Worm (Caenorhabditis elegans): Measurements from ENCODE around the gene Y39E4B.10.

Y39E4B.10 gene

DNA sequence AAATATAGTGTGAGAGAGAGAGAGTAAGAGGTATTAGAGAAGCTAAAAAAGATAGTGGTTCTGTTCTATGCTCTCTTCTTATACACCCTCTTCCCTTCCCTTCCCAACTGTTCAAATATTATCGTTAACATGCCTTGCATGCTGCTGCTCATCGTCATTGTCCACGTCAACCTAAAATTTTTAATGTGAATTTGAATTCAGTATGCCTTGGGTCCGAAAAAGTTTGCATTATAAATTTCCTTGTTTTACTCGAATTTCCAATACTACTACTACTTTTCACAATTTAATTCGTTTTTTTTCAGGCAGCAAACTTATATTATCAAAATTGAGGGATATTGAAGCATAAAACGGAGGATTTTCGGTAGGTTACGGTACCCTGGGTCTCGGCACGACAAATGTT, 34.4 kb upstream of the Y39E4B.10 start, which contains the start of gene gly-5:
TSS of gene gly-5 (plus strand) at position 301 of the 400 bp plus-strand sequence.
- TF ChIP-seq blmp-1 (tag; optimal IDR thresholded peaks at IDR 0.05), result no peak
- no peak for TF ChIP-seq mep-1 (tag; optimal IDR thresholded peaks at IDR 0.05)
- no peak for TF ChIP-seq nhr-76 (tag; optimal IDR thresholded peaks at IDR 0.05)
- no peak for TF ChIP-seq sem-2 (GFP tag; optimal IDR thresholded peaks at IDR 0.05)

DNA sequence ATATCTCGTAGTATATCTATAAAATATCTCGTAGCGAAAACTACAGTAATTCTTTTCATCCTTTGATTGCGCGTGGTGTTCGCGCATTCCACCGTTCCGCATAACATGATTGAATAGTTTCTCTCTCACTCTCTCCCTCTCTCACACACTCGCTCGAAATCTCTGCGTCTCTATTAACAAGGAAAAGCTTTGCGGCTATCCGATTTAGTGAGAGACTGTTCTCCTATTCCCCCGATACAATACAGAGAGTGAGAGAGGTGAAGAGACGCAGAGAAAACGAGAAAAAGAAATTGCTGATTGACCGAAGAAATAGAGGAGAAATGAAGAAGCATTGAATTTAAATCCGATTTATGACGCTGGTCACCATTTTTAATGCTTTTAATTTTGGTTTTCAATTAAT, 29.3 kb upstream of the Y39E4B.10 start:
- peak; percentile 45 for TF ChIP-seq unc-62 (GFP tag; optimal IDR thresholded peaks at IDR 0.05)
- TF ChIP-seq sem-2 (GFP tag; optimal IDR thresholded peaks at IDR 0.05), result no peak
- peak; percentile 49 for TF ChIP-seq blmp-1 (tag; optimal IDR thresholded peaks at IDR 0.05)
- no peak for TF ChIP-seq nhr-2 (tag; optimal IDR thresholded peaks at IDR 0.05)
- TF ChIP-seq mep-1 (tag; optimal IDR thresholded peaks at IDR 0.05), result peak; percentile 34
- peak; percentile 36 for TF ChIP-seq ces-1 (GFP tag; optimal IDR thresholded peaks at IDR 0.05)
- TF ChIP-seq pha-4 (tag; optimal IDR thresholded peaks at IDR 0.05), result peak; percentile 52
- TF ChIP-seq nhr-237 (tag; optimal IDR thresholded peaks at IDR 0.05), result peak; percentile 64
- no peak for TF ChIP-seq ztf-11 (tag; optimal IDR thresholded peaks at IDR 0.05)
- TF ChIP-seq M03D4.4 (tag; optimal IDR thresholded peaks at IDR 0.05), result no peak
- no peak for TF ChIP-seq snpc-4 (tag; optimal IDR thresholded peaks at IDR 0.05)
- peak; percentile 99 for TF ChIP-seq ham-2 (GFP tag; optimal IDR thresholded peaks at IDR 0.05)
- peak; percentile 69 for TF ChIP-seq lsy-2 (tag; optimal IDR thresholded peaks at IDR 0.05)
- TF ChIP-seq lin-32 (GFP tag; optimal IDR thresholded peaks at IDR 0.05), result no peak
- peak; percentile 26 for TF ChIP-seq lin-13 (tag; optimal IDR thresholded peaks at IDR 0.05)
- no peak for TF ChIP-seq elt-3 (tag; optimal IDR thresholded peaks at IDR 0.05)
- TF ChIP-seq elt-1 (tag; optimal IDR thresholded peaks at IDR 0.05; ENCODE audit: borderline replicate concordance, insufficient read depth), result no peak

DNA sequence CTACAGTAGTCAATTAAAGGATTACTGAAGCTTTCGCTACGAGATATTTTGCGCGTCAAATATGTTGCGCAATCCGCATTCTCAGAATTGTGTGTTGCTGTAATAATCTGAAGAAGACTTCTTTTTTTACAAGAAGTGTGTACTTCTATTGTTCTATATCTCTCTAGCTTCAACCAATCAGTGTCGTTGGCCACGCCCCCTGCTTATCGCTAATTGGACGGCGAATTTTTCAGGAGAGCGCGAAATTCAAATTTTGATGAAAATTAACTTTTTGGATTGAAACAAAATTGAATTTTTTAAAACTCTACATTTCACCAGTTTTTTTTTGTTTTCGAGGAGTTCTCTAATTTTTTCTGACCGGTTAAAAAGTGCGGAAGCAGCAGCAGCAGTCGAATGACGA, 24.2 kb upstream of the Y39E4B.10 start:
- no peak for TF ChIP-seq sptf-1 (tag; optimal IDR thresholded peaks at IDR 0.05)
- peak; percentile 50 for TF ChIP-seq zip-8 (tag; optimal IDR thresholded peaks at IDR 0.05)

DNA sequence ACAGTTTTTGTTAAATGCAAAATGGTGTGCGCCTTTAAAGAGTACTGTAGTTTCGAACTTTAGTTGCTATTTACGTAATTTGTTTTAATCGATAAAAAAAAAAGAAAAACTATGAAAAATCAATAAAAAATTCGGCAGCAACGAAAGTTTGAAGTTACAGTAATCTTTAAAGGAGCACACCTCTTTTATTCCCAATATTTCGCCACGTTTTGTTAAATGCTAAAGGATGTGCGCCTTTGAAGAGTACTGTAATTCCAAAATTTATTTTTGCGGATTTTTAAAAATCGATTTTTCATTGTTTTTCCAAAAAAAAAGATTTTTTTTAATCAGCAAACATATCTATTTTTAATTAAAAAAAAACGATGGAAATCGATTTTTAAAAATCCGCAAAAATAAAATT, 21.0 kb upstream of the Y39E4B.10 start:
- TF ChIP-seq nhr-237 (tag; optimal IDR thresholded peaks at IDR 0.05) (no peak), ztf-11 (tag; optimal IDR thresholded peaks at IDR 0.05) (no peak), unc-120 (tag; optimal IDR thresholded peaks at IDR 0.05; ENCODE audit: poor library complexity, severe bottlenecking) (no peak), elt-3 (tag; optimal IDR thresholded peaks at IDR 0.05) (no peak), ces-1 (GFP tag; optimal IDR thresholded peaks at IDR 0.05) (no peak), sem-2 (GFP tag; optimal IDR thresholded peaks at IDR 0.05) (no peak)

DNA sequence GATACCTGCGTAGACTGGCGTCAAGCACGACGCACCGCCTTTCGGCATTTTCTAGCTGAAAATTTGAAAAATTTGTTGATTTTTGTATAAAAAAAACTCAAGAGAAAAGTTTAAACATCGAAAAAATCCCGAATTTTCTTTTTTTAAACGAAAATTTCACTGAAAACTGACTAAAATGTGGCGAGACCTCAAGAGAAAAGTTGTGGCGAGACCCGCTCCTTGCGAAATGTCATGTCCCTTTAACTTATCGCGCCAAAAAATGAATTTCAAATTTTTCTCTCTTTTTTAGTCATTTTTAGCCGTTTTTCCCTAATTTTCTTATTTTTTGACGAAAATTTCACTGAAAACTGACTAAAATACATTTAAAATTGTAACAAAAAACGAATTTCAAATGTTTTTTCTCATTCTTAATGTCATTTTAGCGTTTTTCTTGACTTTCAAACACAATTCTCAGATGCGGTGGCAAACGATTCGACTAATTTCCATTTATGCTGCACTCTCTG, 16.9 kb upstream of the Y39E4B.10 start, which contains the start of the genes snpc-1.2 and Y39E4B.5:
TSS of gene snpc-1.2 (minus strand) at position 78 of the 503 bp plus-strand sequence.
TSS of gene Y39E4B.5 (plus strand) at position 453 of the 503 bp plus-strand sequence.
- peak; percentile 55 for TF ChIP-seq mep-1 (tag; optimal IDR thresholded peaks at IDR 0.05)
- TF ChIP-seq sptf-1 (tag; optimal IDR thresholded peaks at IDR 0.05), result no peak

DNA sequence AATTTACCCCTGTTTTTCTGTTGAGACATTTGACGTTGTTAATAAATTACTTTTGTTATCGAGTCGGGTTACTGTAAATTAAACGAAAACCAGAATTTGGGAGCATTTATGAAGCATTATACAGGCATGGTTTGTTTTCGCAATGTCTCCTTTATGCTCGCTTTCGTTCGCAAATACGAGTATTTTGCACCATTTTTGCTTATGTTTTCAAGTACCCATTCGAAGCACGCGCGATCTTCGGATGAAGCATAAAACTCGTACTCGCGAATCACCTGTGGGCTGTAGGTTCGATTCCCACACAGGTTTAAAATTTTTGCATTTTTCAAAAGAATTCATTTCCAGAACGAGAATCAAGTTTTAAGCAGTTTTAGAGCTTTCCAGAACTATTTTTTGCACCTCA, 12.2 kb upstream of the Y39E4B.10 start:
- TF ChIP-seq drap-1 (GFP tag; optimal IDR thresholded peaks at IDR 0.05), result no peak
- TF ChIP-seq ces-1 (GFP tag; optimal IDR thresholded peaks at IDR 0.05), result no peak
- no peak for TF ChIP-seq cnd-1 (tag; optimal IDR thresholded peaks at IDR 0.05)

DNA sequence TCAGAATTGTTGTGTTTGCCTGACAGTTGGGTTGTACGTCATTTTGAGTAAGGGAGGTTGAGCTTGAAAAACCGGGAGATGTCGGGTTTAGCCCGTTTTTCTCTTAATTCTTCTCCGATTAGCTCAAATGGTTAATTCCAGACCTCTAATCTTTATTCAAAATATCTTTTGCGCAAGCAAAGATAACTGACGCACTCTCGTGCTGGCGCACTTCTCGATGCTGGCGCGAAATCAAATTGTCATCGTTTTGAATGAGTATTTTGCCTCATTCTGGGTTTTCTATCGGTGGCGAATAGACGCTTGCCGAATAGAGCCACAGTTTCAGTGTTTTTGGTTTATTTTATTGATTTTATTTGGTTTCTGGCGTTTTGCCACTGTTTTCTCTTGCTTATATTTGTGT, 8.0 kb upstream of the Y39E4B.10 start:
- TF ChIP-seq ceh-39 (tag; optimal IDR thresholded peaks at IDR 0.05) (no peak), sptf-1 (tag; optimal IDR thresholded peaks at IDR 0.05) (peak; percentile 14), lin-13 (tag; optimal IDR thresholded peaks at IDR 0.05) (no peak), nhr-76 (tag; optimal IDR thresholded peaks at IDR 0.05) (no peak), unc-39 (tag; optimal IDR thresholded peaks at IDR 0.05) (no peak), ham-2 (GFP tag; optimal IDR thresholded peaks at IDR 0.05) (no peak), elt-3 (tag; optimal IDR thresholded peaks at IDR 0.05) (no peak), flh-1 (GFP tag; optimal IDR thresholded peaks at IDR 0.05) (no peak), bed-3 (GFP tag; optimal IDR thresholded peaks at IDR 0.05) (no peak), hlh-1 (tag; optimal IDR thresholded peaks at IDR 0.05) (no peak), nhr-237 (tag; optimal IDR thresholded peaks at IDR 0.05) (no peak), M03D4.4 (tag; optimal IDR thresholded peaks at IDR 0.05) (peak; percentile 4), drap-1 (GFP tag; optimal IDR thresholded peaks at IDR 0.05) (peak; percentile 17), elt-1 (tag; optimal IDR thresholded peaks at IDR 0.05; ENCODE audit: borderline replicate concordance, insufficient read depth) (no peak), cnd-1 (tag; optimal IDR thresholded peaks at IDR 0.05) (peak; percentile 15), tbx-8 (GFP tag; optimal IDR thresholded peaks at IDR 0.05) (no peak), pha-4 (tag; optimal IDR thresholded peaks at IDR 0.05) (no peak), ces-1 (GFP tag; optimal IDR thresholded peaks at IDR 0.05) (no peak), lin-32 (GFP tag; optimal IDR thresholded peaks at IDR 0.05) (no peak), nhr-28 (tag; optimal IDR thresholded peaks at IDR 0.05) (no peak), lsy-2 (tag; optimal IDR thresholded peaks at IDR 0.05) (no peak), ceh-83 (GFP tag; optimal IDR thresholded peaks at IDR 0.05) (no peak), unc-120 (tag; optimal IDR thresholded peaks at IDR 0.05; ENCODE audit: poor library complexity, severe bottlenecking) (no peak), snpc-4 (tag; optimal IDR thresholded peaks at IDR 0.05) (no peak), mls-2 (tag; optimal IDR thresholded peaks at IDR 0.05) (no peak), nhr-2 (tag; optimal IDR thresholded peaks at IDR 0.05) (no peak)

Data from whole organism, mixed stage, embryonic.